Worm (Caenorhabditis elegans): ENCODE measurements around the gene seb-3.

DNA sequence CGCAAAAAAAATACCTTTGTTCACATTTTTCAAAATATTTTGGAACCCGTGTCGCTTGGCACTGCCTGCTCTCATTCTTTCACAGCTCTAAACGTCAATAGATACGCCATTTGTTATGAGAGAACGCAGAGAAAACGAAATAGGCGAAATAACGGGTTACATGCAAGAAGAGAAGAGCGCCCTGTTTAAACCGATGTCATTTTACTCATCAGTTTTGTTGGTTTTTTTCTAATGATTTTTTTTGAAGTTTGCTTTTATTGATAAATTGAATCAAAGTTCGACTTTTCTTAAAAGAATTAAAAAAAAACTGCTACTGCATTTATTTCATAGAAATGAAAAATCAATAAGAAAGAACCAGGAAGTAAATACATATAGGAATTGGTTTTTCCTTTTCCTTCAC lies 47.4 kb upstream of the seb-3 start:
- no peak for TF ChIP-seq pqm-1 (tag; optimal IDR thresholded peaks at IDR 0.05)
- peak; percentile 19 for TF ChIP-seq tbx-2 (tag; optimal IDR thresholded peaks at IDR 0.05)
- no peak for TF ChIP-seq tlp-1 (tag; optimal IDR thresholded peaks at IDR 0.05)
- TF ChIP-seq elt-3 (tag; optimal IDR thresholded peaks at IDR 0.05): no peak
- TF ChIP-seq rnt-1 (tag; optimal IDR thresholded peaks at IDR 0.05): peak; percentile 21
- TF ChIP-seq C34B4.2 (tag; optimal IDR thresholded peaks at IDR 0.05): no peak
- TF ChIP-seq sox-4 (tag; optimal IDR thresholded peaks at IDR 0.05): no peak
- TF ChIP-seq ztf-11 (tag; optimal IDR thresholded peaks at IDR 0.05): no peak
- TF ChIP-seq ceh-82 (tag; optimal IDR thresholded peaks at IDR 0.05): peak in 2 of 3 experiments; percentile 16 to 30
- no peak for TF ChIP-seq aha-1 (tag; optimal IDR thresholded peaks at IDR 0.05)
- TF ChIP-seq nhr-28 (tag; optimal IDR thresholded peaks at IDR 0.05): no peak
- TF ChIP-seq unc-62 (GFP tag; optimal IDR thresholded peaks at IDR 0.05): no peak
- TF ChIP-seq skn-1 (tag; optimal IDR thresholded peaks at IDR 0.05): no peak
- peak in 1 of 2 experiments; percentile 10 for TF ChIP-seq lsy-2 (tag; optimal IDR thresholded peaks at IDR 0.05)
